Fruit fly (Drosophila melanogaster) whole organism, embryonic: ENCODE data around the gene Vps53.

Source experiments
- Aef1 ChIP-seq: fragments of 200-800 bp; sonication (Bioruptor generic); IDR thresholded peaks from 3 replicates; pipeline ENCODE4 v1.3.6; 2022; ENCODE audit warnings: missing biosample characterization, missing genetic modification characterization
- BEAF-32 ChIP-seq: fragments of 200-800 bp; sonication (Bioruptor generic); optimal IDR thresholded peaks from 3 replicates; lab custom pipeline; 2017; ENCODE audit warnings: missing biosample characterization, missing genetic modification characterization, mild to moderate bottlenecking, moderate library complexity, missing genetic modification reagents
- Bdp1 ChIP-seq: fragments of 200-800 bp; sonication (Bioruptor generic); optimal IDR thresholded peaks from 3 replicates; lab custom pipeline; 2016; ENCODE audit warnings: missing biosample characterization, missing genetic modification characterization
- CG13123 ChIP-seq: fragments of 200-800 bp; sonication (Bioruptor generic); optimal IDR thresholded peaks from 2 replicates; lab custom pipeline; 2016; ENCODE audit warnings: missing biosample characterization, missing genetic modification characterization
- CG13894 ChIP-seq: fragments of 200-800 bp; sonication (Bioruptor generic); optimal IDR thresholded peaks from 3 replicates; lab custom pipeline; 2018; ENCODE audit warnings: missing biosample characterization, mild to moderate bottlenecking, missing genetic modification characterization, moderate library complexity
- CG14667 ChIP-seq: fragments of 200-800 bp; sonication (Bioruptor generic); IDR thresholded peaks from 2 replicates; pipeline ENCODE4 v1.3.6; 2022; ENCODE audit warnings: missing biosample characterization, missing genetic modification characterization
- CG15601 ChIP-seq: fragments of 200-800 bp; sonication (Bioruptor generic); optimal IDR thresholded peaks from 3 replicates; lab custom pipeline; 2019; ENCODE audit warnings: missing biosample characterization, mild to moderate bottlenecking, missing genetic modification characterization, moderate library complexity
- CG1647 ChIP-seq: fragments of 200-800 bp; sonication (Bioruptor generic); optimal IDR thresholded peaks from 3 replicates; lab custom pipeline; 2016; ENCODE audit warnings: missing biosample characterization, missing genetic modification characterization
- CG17385 ChIP-seq: fragments of 200-800 bp; sonication (Bioruptor generic); optimal IDR thresholded peaks from 3 replicates; lab custom pipeline; 2018; ENCODE audit warnings: missing biosample characterization, mild to moderate bottlenecking, missing genetic modification characterization
- CG17612 ChIP-seq: fragments of 200-800 bp; sonication (Bioruptor generic); IDR thresholded peaks from 2 replicates; pipeline ENCODE4 v1.3.6; 2022; ENCODE audit warnings: missing biosample characterization, missing genetic modification characterization
- CG1792 ChIP-seq: fragments of 200-800 bp; sonication (Bioruptor generic); optimal IDR thresholded peaks from 2 replicates; lab custom pipeline; 2016; ENCODE audit warnings: missing biosample characterization, missing genetic modification characterization
- CG2199 ChIP-seq: fragments of 200-800 bp; sonication (Bioruptor generic); IDR thresholded peaks from 3 replicates; pipeline ENCODE4 v1.3.6; 2022; ENCODE audit warnings: missing biosample characterization, missing genetic modification characterization
- CG2202 ChIP-seq: fragments of 200-800 bp; sonication (Bioruptor generic); optimal IDR thresholded peaks from 2 replicates; lab custom pipeline; 2018; ENCODE audit warnings: missing biosample characterization, mild to moderate bottlenecking, missing genetic modification characterization
- CG30020 ChIP-seq: fragments of 200-800 bp; optimal IDR thresholded peaks from 2 replicates; lab custom pipeline; 2019; ENCODE audit warnings: missing biosample characterization, mild to moderate bottlenecking, missing genetic modification characterization, moderate library complexity
- CG31224 ChIP-seq: fragments of 200-800 bp; sonication (Bioruptor generic); IDR thresholded peaks from 2 replicates; pipeline ENCODE4 v1.3.6; 2022; ENCODE audit warnings: missing biosample characterization, missing genetic modification characterization
- CG32767 ChIP-seq: fragments of 200-800 bp; sonication (Bioruptor generic); IDR thresholded peaks from 2 replicates; pipeline ENCODE4 v1.3.6; 2022; ENCODE audit warnings: missing biosample characterization, missing genetic modification characterization
- CG4328 ChIP-seq: fragments of 200-800 bp; sonication (Bioruptor generic); optimal IDR thresholded peaks from 3 replicates; lab custom pipeline; 2017; ENCODE audit warnings: missing biosample characterization, missing genetic modification reagents, missing genetic modification characterization
- CG5245 ChIP-seq: fragments of 200-800 bp; sonication (Bioruptor generic); optimal IDR thresholded peaks from 3 replicates; lab custom pipeline; 2016; ENCODE audit warnings: missing biosample characterization, missing genetic modification characterization
- CG6175 ChIP-seq: fragments of 200-800 bp; sonication (Bioruptor generic); IDR thresholded peaks from 3 replicates; pipeline ENCODE4 v1.3.6; 2022; ENCODE audit warnings: missing biosample characterization, missing genetic modification characterization
- CG6683 ChIP-seq: fragments of 200-800 bp; sonication (Bioruptor generic); optimal IDR thresholded peaks from 2 replicates; lab custom pipeline; 2017; ENCODE audit warnings: missing biosample characterization, mild to moderate bottlenecking, missing genetic modification characterization, missing genetic modification reagents
- CG7357 ChIP-seq: fragments of 200-800 bp; sonication (Bioruptor generic); IDR thresholded peaks from 3 replicates; pipeline ENCODE4 v1.3.6; 2022; ENCODE audit warnings: missing biosample characterization, missing genetic modification characterization
- CG7928 ChIP-seq: fragments of 200-800 bp; sonication (Bioruptor generic); optimal IDR thresholded peaks from 2 replicates; lab custom pipeline; 2017; ENCODE audit warnings: missing biosample characterization, mild to moderate bottlenecking, missing genetic modification characterization
- Dll ChIP-seq: fragments of 200-800 bp; sonication (Bioruptor generic); IDR thresholded peaks from 4 replicates; pipeline ENCODE4 v1.3.6; 2022; ENCODE audit warnings: missing biosample characterization, missing genetic modification characterization; ENCODE audit not compliant: partially characterized antibody
- HHEX ChIP-seq: fragments of 200-800 bp; sonication (Bioruptor generic); optimal IDR thresholded peaks from 3 replicates; lab custom pipeline; 2017; ENCODE audit warnings: missing biosample characterization, mild to moderate bottlenecking, missing genetic modification characterization, missing genetic modification reagents
- Hr3 ChIP-seq: fragments of 200-800 bp; sonication (Bioruptor generic); optimal IDR thresholded peaks from 3 replicates; lab custom pipeline; 2016; ENCODE audit warnings: missing biosample characterization, missing genetic modification characterization
- Hr51 ChIP-seq, 2 experiments: fragments of 200-800 bp; sonication (Bioruptor generic); optimal IDR thresholded peaks; 2 replicates in 1 of 2; 3 replicates in 1 of 2; lab custom pipeline; 2016 to 2018; ENCODE audit warnings: missing biosample characterization in 2 of 2, missing genetic modification characterization in 2 of 2, mild to moderate bottlenecking in 1 of 2, moderate library complexity in 1 of 2
- Mad ChIP-seq: fragments of 200-800 bp; sonication (Bioruptor generic); optimal IDR thresholded peaks from 2 replicates; lab custom pipeline; 2016; ENCODE audit warnings: missing biosample characterization, missing genetic modification characterization
- Neu2 ChIP-seq: fragments of 200-800 bp; sonication (Bioruptor generic); optimal IDR thresholded peaks from 3 replicates; lab custom pipeline; 2016; ENCODE audit warnings: missing biosample characterization, missing genetic modification characterization, borderline replicate concordance
- Opbp ChIP-seq: fragments of 200-800 bp; sonication (Bioruptor generic); IDR thresholded peaks from 3 replicates; pipeline ENCODE4 v1.3.6; 2022; ENCODE audit warnings: missing biosample characterization, missing genetic modification characterization; ENCODE audit not compliant: partially characterized antibody
- Rfx ChIP-seq: fragments of 200-800 bp; sonication (Bioruptor generic); IDR thresholded peaks from 2 replicates; pipeline ENCODE4 v1.3.6; 2022; ENCODE audit warnings: missing biosample characterization, missing genetic modification characterization
- Side ChIP-seq: fragments of 200-800 bp; sonication (Bioruptor generic); optimal IDR thresholded peaks from 2 replicates; lab custom pipeline; 2016; ENCODE audit warnings: missing biosample characterization, missing genetic modification characterization
- Sry-δ ChIP-seq: fragments of 200-800 bp; sonication (Bioruptor generic); optimal IDR thresholded peaks from 2 replicates; lab custom pipeline; 2016; ENCODE audit warnings: missing biosample characterization, missing genetic modification characterization
- ap ChIP-seq: fragments of 200-800 bp; sonication (Bioruptor generic); IDR thresholded peaks from 2 replicates; pipeline ENCODE4 v1.3.6; 2022; ENCODE audit warnings: missing biosample characterization, missing genetic modification characterization
- ash1 ChIP-seq: fragments of 200-800 bp; sonication (Bioruptor generic); optimal IDR thresholded peaks from 2 replicates; lab custom pipeline; 2018; ENCODE audit warnings: missing biosample characterization, mild to moderate bottlenecking, missing genetic modification characterization
- az2 ChIP-seq: fragments of 200-800 bp; sonication (Bioruptor generic); optimal IDR thresholded peaks from 3 replicates; lab custom pipeline; 2016; ENCODE audit warnings: missing biosample characterization, missing genetic modification characterization
- bsh ChIP-seq, 2 experiments: fragments of 200-800 bp; sonication (Bioruptor generic); optimal IDR thresholded peaks; 2 replicates each; lab custom pipeline; 2017 to 2018; ENCODE audit warnings: mild to moderate bottlenecking in 2 of 2, missing biosample characterization in 2 of 2, missing genetic modification characterization in 2 of 2, moderate library complexity in 1 of 2
- chinmo ChIP-seq: fragments of 200-800 bp; sonication (Bioruptor generic); IDR thresholded peaks from 4 replicates; pipeline ENCODE4 v1.3.6; 2022; ENCODE audit warnings: missing biosample characterization, missing genetic modification characterization; ENCODE audit not compliant: partially characterized antibody
- dmrt11E ChIP-seq: fragments of 200-800 bp; sonication (Bioruptor generic); optimal IDR thresholded peaks from 3 replicates; lab custom pipeline; 2018; ENCODE audit warnings: missing biosample characterization, mild to moderate bottlenecking, missing genetic modification characterization, moderate library complexity
- fd64A ChIP-seq: fragments of 200-800 bp; sonication (Bioruptor generic); optimal IDR thresholded peaks from 3 replicates; lab custom pipeline; 2018; ENCODE audit warnings: missing biosample characterization, mild to moderate bottlenecking, missing genetic modification characterization
- gce ChIP-seq: fragments of 200-800 bp; sonication (Bioruptor generic); IDR thresholded peaks from 3 replicates; pipeline ENCODE4 v1.3.6; 2022; ENCODE audit warnings: missing biosample characterization, missing genetic modification characterization
- jing ChIP-seq: fragments of 200-800 bp; sonication (Bioruptor generic); optimal IDR thresholded peaks from 2 replicates; lab custom pipeline; 2018; ENCODE audit warnings: missing biosample characterization, mild to moderate bottlenecking, missing genetic modification characterization
- maf-S ChIP-seq: fragments of 200-800 bp; sonication (Bioruptor generic); optimal IDR thresholded peaks from 2 replicates; lab custom pipeline; 2016; ENCODE audit warnings: missing biosample characterization, missing genetic modification characterization
- mirr ChIP-seq: fragments of 200-800 bp; sonication (Bioruptor generic); optimal IDR thresholded peaks from 3 replicates; lab custom pipeline; 2018; ENCODE audit warnings: missing biosample characterization, mild to moderate bottlenecking, missing genetic modification characterization
- nerfin-1 ChIP-seq: fragments of 200-800 bp; sonication (Bioruptor generic); optimal IDR thresholded peaks from 3 replicates; lab custom pipeline; 2019; ENCODE audit warnings: missing biosample characterization, mild to moderate bottlenecking, missing genetic modification characterization, moderate library complexity
- nmo ChIP-seq: fragments of 200-800 bp; sonication (Bioruptor generic); optimal IDR thresholded peaks from 2 replicates; lab custom pipeline; 2018; ENCODE audit warnings: missing biosample characterization, mild to moderate bottlenecking, missing genetic modification characterization, moderate library complexity
- seq ChIP-seq: fragments of 200-800 bp; sonication (Bioruptor generic); IDR thresholded peaks from 2 replicates; pipeline ENCODE4 v1.3.6; 2022; ENCODE audit warnings: missing biosample characterization, missing genetic modification characterization
- tll ChIP-seq, 2 experiments: fragments of 200-800 bp in 1 of 2; fragments of >200 bp in 1 of 2; sonication (Bioruptor generic) in 1 of 2; optimal IDR thresholded peaks; 2 replicates each; lab custom pipeline; 2017 to 2019; ENCODE audit warnings: missing biosample characterization in 2 of 2, missing genetic modification characterization in 2 of 2, mild to moderate bottlenecking in 1 of 2, moderate library complexity in 1 of 2
- z ChIP-seq: fragments of 200-800 bp; sonication (Bioruptor generic); IDR thresholded peaks from 3 replicates; pipeline ENCODE4 v1.3.6; 2022; ENCODE audit warnings: missing biosample characterization, missing genetic modification characterization

The Vps53 gene

dm6 chr2L:4332962-4333757 lies 52.7 kb downstream of the Vps53 start (continued):
- TF ChIP-seq HHEX (peak; percentile 88), CG14667 (GFP tag; lab: Robert Waterston, UW) (peak; percentile 69), CG15601 (tag; lab: Kevin White, UChicago) (peak; percentile 53), fd64A (GFP tag; lab: Kevin White, UChicago) (peak; percentile 47), CG31224 (peak; percentile 76), CG32767 (GFP tag; lab: Robert Waterston, UW) (peak; percentile 85), Bdp1 (GFP tag; lab: Kevin White, UChicago) (peak; percentile 62), ap (GFP tag; lab: Robert Waterston, UW) (peak; percentile 41), nerfin-1 (tag; lab: Kevin White, UChicago) (peak; percentile 82), CG17385 (GFP tag; lab: Kevin White, UChicago) (peak; percentile 63), Dll (GFP tag; lab: Robert Waterston, UW) (no peak), tll (GFP tag; optimal IDR thresholded peaks at IDR 0.05; lab: Kevin White, UChicago) (peak in 1 of 2 experiments; percentile 29), Opbp (GFP tag; lab: Robert Waterston, UW) (0 out of 3 replicates have a peak, but pooled peaks have one; percentile 28), Mad (peak; percentile 48), dmrt11E (tag; lab: Kevin White, UChicago) (peak; percentile 68), Sry-δ (peak; percentile 46), Hr3 (GFP tag; lab: Kevin White, UChicago) (peak; percentile 51), Side (GFP tag; lab: Kevin White, UChicago) (peak; percentile 77), CG17612 (peak; percentile 85), CG2199 (peak; percentile 89), CG1647 (peak; percentile 70), Aef1 (peak; percentile 82), CG6683 (peak; percentile 57), CG2202 (tag; lab: Kevin White, UChicago) (peak; percentile 26), CG30020 (no peak), jing (GFP tag; lab: Kevin White, UChicago) (peak; percentile 60), CG13894 (peak; percentile 59), CG7357 (GFP tag; lab: Robert Waterston, UW) (peak; percentile 54), CG5245 (GFP tag; lab: Kevin White, UChicago) (peak; percentile 81), CG7928 (GFP tag; lab: Kevin White, UChicago) (peak; percentile 46), Neu2 (GFP tag; lab: Kevin White, UChicago) (peak; percentile 3), Rfx (GFP tag; lab: Robert Waterston, UW) (peak; percentile 85), chinmo (GFP tag; lab: Robert Waterston, UW) (peak; percentile 99), seq (peak; percentile 76), CG1792 (peak; percentile 82), z (GFP tag; lab: Robert Waterston, UW) (0 out of 3 replicates have a peak, but pooled peaks have one; percentile 61), az2 (GFP tag; lab: Kevin White, UChicago) (peak; percentile 69), nmo (GFP tag; lab: Kevin White, UChicago) (peak; percentile 78), CG13123 (GFP tag; lab: Kevin White, UChicago) (peak; percentile 68), CG4328 (GFP tag; lab: Kevin White, UChicago) (peak; percentile 56), Hr51 (GFP tag; optimal IDR thresholded peaks at IDR 0.05; lab: Kevin White, UChicago) (peak; percentile 73 to 83), BEAF-32 (GFP tag; lab: Kevin White, UChicago) (no peak), gce (peak; percentile 53; the same call in 1 of the 3 replicates), CG6175 (GFP tag; lab: Robert Waterston, UW) (peak; percentile 85), maf-S (GFP tag; lab: Kevin White, UChicago) (peak; percentile 77), mirr (GFP tag; lab: Kevin White, UChicago) (peak; percentile 82), bsh (GFP tag; optimal IDR thresholded peaks at IDR 0.05; lab: Kevin White, UChicago) (peak; percentile 88 to 97), ash1 (GFP tag; lab: Kevin White, UChicago) (no peak)
